Worm (Caenorhabditis elegans): ENCODE results near the gene F41E6.5.
"Not testable (repeated sequence)": the region's sequence is repeated elsewhere in the genome, so short reads cannot be mapped to it uniquely, and the experiment has no call there.

Gene F41E6.5

DNA sequence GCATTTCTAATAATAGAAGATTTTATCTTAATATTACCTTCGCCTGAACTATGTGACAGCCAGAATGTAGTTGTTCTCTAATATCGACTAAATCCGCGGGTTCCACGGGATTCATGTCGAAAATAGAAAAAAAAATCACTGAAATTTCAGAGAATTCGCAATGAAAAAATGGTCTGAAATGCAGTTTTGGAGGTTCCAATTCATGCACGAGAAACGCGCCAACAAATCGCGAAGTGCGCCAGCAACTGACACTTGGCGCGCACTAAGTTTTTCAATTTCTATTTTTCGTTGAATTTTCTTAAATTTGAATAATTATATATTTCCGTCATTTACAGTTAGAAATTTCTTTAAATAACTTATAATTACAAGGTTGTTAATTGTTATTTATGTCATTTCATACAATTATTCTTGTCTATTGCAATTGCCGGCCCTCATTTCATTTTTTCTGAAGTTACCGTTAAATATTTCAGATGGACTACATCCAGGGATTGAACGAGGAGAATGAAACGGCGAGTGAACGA, 33.4 kb upstream of the F41E6.5 start, which contains the start of the genes F25G6.9 and symk-1 (continued):
- TF ChIP-seq snpc-4 (GFP tag; optimal IDR thresholded peaks at IDR 0.05) = no peak
- TF ChIP-seq snpc-4 (tag; optimal IDR thresholded peaks at IDR 0.05) = peak in 2 of 4 experiments; percentile 42 to 55
- TF ChIP-seq rcor-1 (GFP tag; IDR thresholded peaks at IDR 0.05) = peak; percentile 60; the same call in 1 of the 2 replicates
- peak; percentile 28 for TF ChIP-seq snpc-1.1 (tag; optimal IDR thresholded peaks at IDR 0.05; ENCODE audit: insufficient read depth)
- no peak for TF ChIP-seq him-1 (tag; optimal IDR thresholded peaks at IDR 0.05)
- TF ChIP-seq D2030.7 (GFP tag; IDR thresholded peaks at IDR 0.05) = peak; percentile 23; the same call in 1 of the 2 replicates
- TF ChIP-seq tbx-9 (tag; optimal IDR thresholded peaks at IDR 0.05; ENCODE audit: borderline replicate concordance) = no peak
- TF ChIP-seq xnd-1 (tag; optimal IDR thresholded peaks at IDR 0.05) = peak; percentile 27
- TF ChIP-seq aptf-3 (GFP tag; IDR thresholded peaks at IDR 0.05) = no peak
- TF ChIP-seq cebp-1 (GFP tag; IDR thresholded peaks at IDR 0.05) = no peak
- peak; percentile 57 for TF ChIP-seq cebp-1 (tag; optimal IDR thresholded peaks at IDR 0.05)

DNA sequence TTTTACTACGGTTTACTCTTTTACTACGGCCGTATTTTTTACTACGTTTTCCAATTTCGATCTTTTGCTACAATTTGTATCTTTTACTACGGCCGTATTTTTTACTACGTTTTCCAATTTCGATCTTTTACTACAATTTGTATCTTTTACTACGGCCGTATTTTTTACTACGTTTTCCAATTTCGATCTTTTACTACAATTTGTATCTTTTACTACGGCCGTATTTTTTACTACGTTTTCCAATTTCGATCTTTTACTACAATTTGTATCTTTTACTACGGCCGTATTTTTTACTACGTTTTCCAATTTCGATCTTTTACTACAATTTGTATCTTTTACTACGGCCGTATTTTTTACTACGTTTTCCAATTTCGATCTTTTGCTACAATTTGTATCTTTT, 28.5 kb upstream of the F41E6.5 start, which contains the start of gene F25G6.1:
Gene F25G6.1, plus strand, starts transcription at position 301 of the 400 bp plus-strand sequence.
- TF ChIP-seq B0261.1 (tag; optimal IDR thresholded peaks at IDR 0.05); zim-3 (tag; optimal IDR thresholded peaks at IDR 0.05); snpc-1.3 (tag; optimal IDR thresholded peaks at IDR 0.05; ENCODE audit: insufficient read depth): not testable (repeated sequence)

- TF ChIP-seq ztf-28 (GFP tag; IDR thresholded peaks at IDR 0.05) (no peak), ceh-58 (GFP tag; IDR thresholded peaks at IDR 0.05) (no peak), F23B12.7 (tag; optimal IDR thresholded peaks at IDR 0.05; ENCODE audit: insufficient read depth) (no peak), Y79H2A.3 (GFP tag; conservative IDR thresholded peaks at IDR 0.05) (no peak), C17E4.6 (GFP tag; IDR thresholded peaks at IDR 0.05) (no peak), nhr-80 (tag; optimal IDR thresholded peaks at IDR 0.05) (no peak), hrde-1 (tag; optimal IDR thresholded peaks at IDR 0.05; ENCODE audit: borderline replicate concordance) (no peak)
Observed at ce11 chrV:8580961-8581360, 22.3 kb upstream of the F41E6.5 start, which contains the start of gene C10B5.1. Gene C10B5.1, plus strand, starts transcription at chrV:8581261.

- no peak for TF ChIP-seq hmg-1.2 (GFP tag; IDR thresholded peaks at IDR 0.05)
- no peak for TF ChIP-seq lsy-27 (tag; optimal IDR thresholded peaks at IDR 0.05; ENCODE audit: borderline replicate concordance, insufficient read depth)
- TF ChIP-seq F55B11.4 (tag; optimal IDR thresholded peaks at IDR 0.05; ENCODE audit: borderline replicate concordance, insufficient read depth) = no peak
- no peak for TF ChIP-seq Y67H2A.10 (GFP tag; conservative IDR thresholded peaks at IDR 0.05)
- TF ChIP-seq ceh-58 (GFP tag; IDR thresholded peaks at IDR 0.05) = no peak
- no peak for TF ChIP-seq sdz-38 (tag; optimal IDR thresholded peaks at IDR 0.05)
- no peak for TF ChIP-seq ztf-25 (GFP tag; IDR thresholded peaks at IDR 0.05)
- no peak for TF ChIP-seq nhr-27 (tag; optimal IDR thresholded peaks at IDR 0.05)
- no peak for TF ChIP-seq gei-17 (GFP tag; optimal IDR thresholded peaks at IDR 0.05)
- no peak for TF ChIP-seq efl-1 (GFP tag; optimal IDR thresholded peaks at IDR 0.05)
- TF ChIP-seq egl-18 (GFP tag; IDR thresholded peaks at IDR 0.05) = no peak
- no peak for TF ChIP-seq ccch-3 (GFP tag; optimal IDR thresholded peaks at IDR 0.05)
- TF ChIP-seq lin-54 (GFP tag; optimal IDR thresholded peaks at IDR 0.05) = no peak
- TF ChIP-seq T07F8.4 (tag; optimal IDR thresholded peaks at IDR 0.05) = no peak
Observed at ce11 chrV:8586472-8586871, 16.8 kb upstream of the F41E6.5 start.
